Fruit fly (Drosophila melanogaster) whole organism, adult: ENCODE results near the gene Glg1.

Experiments
- CG11617 ChIP-seq: fragments of 200-800 bp; sonication (Bioruptor generic); optimal IDR thresholded peaks from 2 replicates; lab custom pipeline; 2017; ENCODE audit warnings: mild to moderate bottlenecking, missing biosample characterization, missing genetic modification reagents, missing genetic modification characterization
- CG12768 ChIP-seq: fragments of 200-800 bp; sonication (Bioruptor generic); optimal IDR thresholded peaks from 2 replicates; lab custom pipeline; 2017; ENCODE audit warnings: missing biosample characterization, missing genetic modification characterization, mild to moderate bottlenecking, moderate library complexity, missing genetic modification reagents
- CG14711 ChIP-seq: fragments of 200-800 bp; sonication (Bioruptor generic); optimal IDR thresholded peaks from 2 replicates; lab custom pipeline; 2018; ENCODE audit warnings: missing biosample characterization, mild to moderate bottlenecking, missing genetic modification characterization, moderate library complexity
- CG1620 ChIP-seq: fragments of 200-800 bp; sonication (Bioruptor generic); optimal IDR thresholded peaks from 2 replicates; lab custom pipeline; 2016; ENCODE audit warnings: missing biosample characterization, missing genetic modification characterization
- CG33017 ChIP-seq: fragments of 200-800 bp; sonication (Bioruptor generic); optimal IDR thresholded peaks from 2 replicates; lab custom pipeline; 2018; ENCODE audit warnings: missing biosample characterization, mild to moderate bottlenecking, missing genetic modification characterization, moderate library complexity
- CG5204 ChIP-seq: fragments of 200-800 bp; sonication (Bioruptor generic); optimal IDR thresholded peaks from 2 replicates; lab custom pipeline; 2016; ENCODE audit warnings: missing biosample characterization, missing genetic modification characterization
- CG7045 ChIP-seq: fragments of 200-800 bp; sonication (Bioruptor generic); optimal IDR thresholded peaks from 2 replicates; lab custom pipeline; 2017; ENCODE audit warnings: missing biosample characterization, mild to moderate bottlenecking, missing genetic modification characterization
- CG7101 ChIP-seq: fragments of 200-800 bp; sonication (Bioruptor generic); optimal IDR thresholded peaks from 2 replicates; lab custom pipeline; 2018; ENCODE audit warnings: missing biosample characterization, mild to moderate bottlenecking, missing genetic modification characterization, moderate library complexity
- Clk ChIP-seq: fragments of 200-800 bp; sonication (Bioruptor generic); optimal IDR thresholded peaks from 2 replicates; lab custom pipeline; 2017; ENCODE audit warnings: missing biosample characterization, missing genetic modification characterization
- Hr96 ChIP-seq: fragments of 200-800 bp; sonication (Bioruptor generic); optimal IDR thresholded peaks from 2 replicates; lab custom pipeline; 2016; ENCODE audit warnings: missing biosample characterization, missing genetic modification characterization
- Mnt ChIP-seq: fragments of 200-800 bp; sonication (Bioruptor generic); optimal IDR thresholded peaks from 2 replicates; lab custom pipeline; 2016; ENCODE audit warnings: missing biosample characterization, mild to moderate bottlenecking, missing genetic modification characterization
- bab1 ChIP-seq: fragments of 200-800 bp; sonication (Bioruptor generic); optimal IDR thresholded peaks from 3 replicates; lab custom pipeline; 2019; ENCODE audit warnings: missing biosample characterization, mild to moderate bottlenecking, missing genetic modification characterization, moderate library complexity
- cic ChIP-seq: fragments of 200-800 bp; sonication (Bioruptor generic); optimal IDR thresholded peaks from 2 replicates; lab custom pipeline; 2017; ENCODE audit warnings: missing biosample characterization, mild to moderate bottlenecking, missing genetic modification characterization, moderate library complexity
- cnc ChIP-seq, 2 experiments: fragments of >200 bp; optimal IDR thresholded peaks; 2 replicates each; lab custom pipeline; 2017
- kay ChIP-seq: fragments of 200-800 bp; sonication (Bioruptor generic); peaks from one replicate; lab custom pipeline; 2016; ENCODE audit warnings: missing biosample characterization, missing genetic modification characterization, borderline replicate concordance
- ovo ChIP-seq: fragments of 200-800 bp; sonication (Bioruptor generic); optimal IDR thresholded peaks from 2 replicates; lab custom pipeline; 2016; ENCODE audit warnings: missing biosample characterization, missing genetic modification characterization
- pad ChIP-seq: fragments of 200-800 bp; sonication (Bioruptor generic); optimal IDR thresholded peaks from 3 replicates; lab custom pipeline; 2017; ENCODE audit warnings: missing biosample characterization, missing genetic modification characterization, mild to moderate bottlenecking, moderate library complexity, missing genetic modification reagents
- toe ChIP-seq: fragments of 200-800 bp; sonication (Bioruptor generic); optimal IDR thresholded peaks from 2 replicates; lab custom pipeline; 2016; ENCODE audit warnings: missing biosample characterization, missing genetic modification characterization

The Glg1 gene

DNA sequence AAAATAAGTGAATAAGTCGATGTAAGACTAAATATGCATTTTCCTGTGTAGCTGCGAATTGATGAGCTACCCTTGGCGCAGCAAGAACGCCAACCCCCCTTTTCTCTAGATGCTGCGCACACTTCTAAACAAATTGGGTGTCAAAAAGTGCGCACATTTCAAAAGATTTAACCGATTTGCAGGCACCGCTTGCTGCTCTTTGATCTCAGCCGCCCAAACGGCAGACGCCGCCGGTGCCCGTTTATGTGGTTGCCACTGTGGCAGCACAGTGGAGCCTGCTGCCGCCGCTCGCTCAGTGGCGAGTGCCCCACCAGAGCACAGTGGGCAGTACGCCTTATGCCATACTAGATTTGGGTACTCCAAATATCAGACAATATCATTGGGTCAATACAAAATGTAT, 56.9 kb downstream of the Glg1 start:
- no peak for TF ChIP-seq pad (GFP tag; lab: Kevin White, UChicago)

DNA sequence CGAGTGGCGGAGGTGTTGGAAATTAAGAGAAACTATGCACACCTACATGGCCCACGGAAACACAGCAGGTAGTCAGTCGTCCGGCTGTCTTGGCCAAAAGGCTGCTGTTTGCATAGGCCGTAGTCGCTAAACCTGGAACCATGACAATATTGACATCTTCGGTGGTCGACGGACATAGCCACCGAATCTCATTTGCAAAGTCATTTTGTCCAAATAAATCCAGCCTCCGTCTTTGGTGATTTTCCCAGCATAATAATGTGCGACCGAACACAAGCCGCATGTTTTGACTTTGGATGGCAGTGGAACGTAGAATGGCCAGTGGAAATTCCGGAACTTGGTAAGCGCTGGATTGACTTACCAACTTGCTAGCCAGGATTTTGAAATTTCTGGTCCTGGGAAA, 58.0 kb downstream of the Glg1 start:
- no peak for TF ChIP-seq ovo (GFP tag; lab: Kevin White, UChicago)
- TF ChIP-seq CG5204 (GFP tag; lab: Kevin White, UChicago): no peak
- no peak for TF ChIP-seq cnc (optimal IDR thresholded peaks at IDR 0.05; lab: Kevin White, UChicago)
- TF ChIP-seq cic (GFP tag; lab: Kevin White, UChicago): no peak
- no peak for TF ChIP-seq Clk (GFP tag; lab: Kevin White, UChicago)
- TF ChIP-seq CG14711 (tag; lab: Kevin White, UChicago): no peak
- no peak for TF ChIP-seq CG12768 (GFP tag; lab: Kevin White, UChicago)
- no peak for TF ChIP-seq Mnt
- no peak for TF ChIP-seq CG11617 (GFP tag; lab: Kevin White, UChicago)
- TF ChIP-seq CG33017 (tag; lab: Kevin White, UChicago): no peak
- no peak for TF ChIP-seq CG1620 (GFP tag; lab: Kevin White, UChicago)
- TF ChIP-seq CG7045 (GFP tag; lab: Kevin White, UChicago): no peak
- no peak for TF ChIP-seq bab1 (GFP tag; lab: Kevin White, UChicago)
- TF ChIP-seq toe: no peak
- TF ChIP-seq kay (GFP tag; lab: Kevin White, UChicago): no peak
- TF ChIP-seq CG7101: no peak
- TF ChIP-seq Hr96 (GFP tag; lab: Kevin White, UChicago): no peak
